Fruit fly (Drosophila melanogaster) whole organism, embryonic: Measurements from ENCODE around the gene CG13484.

Source experiments
- Atf3 ChIP-seq: fragments of 200-800 bp; sonication (Bioruptor generic); optimal IDR thresholded peaks from 3 replicates; lab custom pipeline; 2016; ENCODE audit warnings: missing biosample characterization, missing genetic modification characterization
- B-H1 ChIP-seq: fragments of 200-800 bp; sonication (Bioruptor generic); IDR thresholded peaks from 3 replicates; pipeline ENCODE4 v1.3.6; 2022; ENCODE audit warnings: missing biosample characterization, missing genetic modification characterization
- BEAF-32 ChIP-seq: fragments of 200-800 bp; sonication (Bioruptor generic); optimal IDR thresholded peaks from 3 replicates; lab custom pipeline; 2017; ENCODE audit warnings: missing biosample characterization, missing genetic modification characterization, mild to moderate bottlenecking, moderate library complexity, missing genetic modification reagents
- CG10565 ChIP-seq: fragments of 200-800 bp; sonication (Bioruptor generic); optimal IDR thresholded peaks from 3 replicates; lab custom pipeline; 2016; ENCODE audit warnings: missing biosample characterization, mild to moderate bottlenecking, missing genetic modification characterization
- CG10654 ChIP-seq: fragments of 200-800 bp; sonication (Bioruptor generic); optimal IDR thresholded peaks from 2 replicates; lab custom pipeline; 2016; ENCODE audit warnings: missing biosample characterization, missing genetic modification characterization
- CG12299 ChIP-seq: fragments of 200-800 bp; sonication (Bioruptor generic); optimal IDR thresholded peaks from 2 replicates; lab custom pipeline; 2018; ENCODE audit warnings: missing biosample characterization, mild to moderate bottlenecking, missing genetic modification characterization
- CG13775 ChIP-seq: fragments of 200-800 bp; sonication (Bioruptor generic); optimal IDR thresholded peaks from 3 replicates; lab custom pipeline; 2017; ENCODE audit warnings: missing biosample characterization, mild to moderate bottlenecking, missing genetic modification characterization
- CG14667 ChIP-seq: fragments of 200-800 bp; sonication (Bioruptor generic); IDR thresholded peaks from 2 replicates; pipeline ENCODE4 v1.3.6; 2022; ENCODE audit warnings: missing biosample characterization, missing genetic modification characterization
- CG15601 ChIP-seq: fragments of 200-800 bp; sonication (Bioruptor generic); optimal IDR thresholded peaks from 3 replicates; lab custom pipeline; 2019; ENCODE audit warnings: missing biosample characterization, mild to moderate bottlenecking, missing genetic modification characterization, moderate library complexity
- CG1603 ChIP-seq: fragments of 200-800 bp; sonication (Bioruptor generic); optimal IDR thresholded peaks from 2 replicates; lab custom pipeline; 2019; ENCODE audit warnings: missing biosample characterization, mild to moderate bottlenecking, missing genetic modification characterization, moderate library complexity
- CG18476 ChIP-seq: fragments of 200-800 bp; sonication (Bioruptor generic); optimal IDR thresholded peaks from 2 replicates; lab custom pipeline; 2016; ENCODE audit warnings: missing biosample characterization, mild to moderate bottlenecking, missing genetic modification characterization
- CG31224 ChIP-seq: fragments of 200-800 bp; sonication (Bioruptor generic); IDR thresholded peaks from 2 replicates; pipeline ENCODE4 v1.3.6; 2022; ENCODE audit warnings: missing biosample characterization, missing genetic modification characterization
- CG31365 ChIP-seq: fragments of 200-800 bp; sonication (Bioruptor generic); optimal IDR thresholded peaks from 2 replicates; lab custom pipeline; 2018; ENCODE audit warnings: missing biosample characterization, mild to moderate bottlenecking, missing genetic modification characterization
- CG31388 ChIP-seq: fragments of 200-800 bp; sonication (Bioruptor generic); optimal IDR thresholded peaks from 2 replicates; lab custom pipeline; 2016; ENCODE audit warnings: missing biosample characterization, missing genetic modification characterization
- CG4424 ChIP-seq: fragments of 200-800 bp; sonication (Bioruptor generic); optimal IDR thresholded peaks from 3 replicates; lab custom pipeline; 2016; ENCODE audit warnings: missing biosample characterization, missing genetic modification characterization
- CG6654 ChIP-seq: fragments of 200-800 bp; sonication (Bioruptor generic); optimal IDR thresholded peaks from 2 replicates; lab custom pipeline; 2017; ENCODE audit warnings: missing biosample characterization, mild to moderate bottlenecking, missing genetic modification characterization
- CG6689 ChIP-seq: fragments of 200-800 bp; sonication (Bioruptor generic); IDR thresholded peaks from 2 replicates; pipeline ENCODE4 v1.3.6; 2022; ENCODE audit warnings: missing biosample characterization, missing genetic modification characterization
- CG6791 ChIP-seq: fragments of 200-800 bp; sonication (Bioruptor generic); IDR thresholded peaks from 3 replicates; pipeline ENCODE4 v1.3.6; 2022; ENCODE audit warnings: missing biosample characterization, missing genetic modification characterization; ENCODE audit not compliant: partially characterized antibody
- CG6813 ChIP-seq: fragments of 200-800 bp; sonication (Bioruptor generic); optimal IDR thresholded peaks from 2 replicates; lab custom pipeline; 2017; ENCODE audit warnings: missing biosample characterization, missing genetic modification characterization, mild to moderate bottlenecking, moderate library complexity, missing genetic modification reagents
- CG7271 ChIP-seq: fragments of 200-800 bp; sonication (Bioruptor generic); optimal IDR thresholded peaks from 2 replicates; lab custom pipeline; 2018; ENCODE audit warnings: missing biosample characterization, mild to moderate bottlenecking, missing genetic modification characterization, moderate library complexity
- CG8388 ChIP-seq: fragments of 200-800 bp; sonication (Bioruptor generic); optimal IDR thresholded peaks from 2 replicates; lab custom pipeline; 2019; ENCODE audit warnings: missing biosample characterization, mild to moderate bottlenecking, missing genetic modification characterization, moderate library complexity
- CG9609 ChIP-seq: fragments of 200-800 bp; sonication (Bioruptor generic); optimal IDR thresholded peaks from 3 replicates; lab custom pipeline; 2016; ENCODE audit warnings: missing biosample characterization, missing genetic modification characterization
- CG9797 ChIP-seq: fragments of 200-800 bp; sonication (Bioruptor generic); optimal IDR thresholded peaks from 3 replicates; lab custom pipeline; 2018; ENCODE audit warnings: missing biosample characterization, mild to moderate bottlenecking, missing genetic modification characterization
- CG9817 ChIP-seq: fragments of 200-800 bp; sonication (Bioruptor generic); optimal IDR thresholded peaks from 2 replicates; lab custom pipeline; 2018; ENCODE audit warnings: missing biosample characterization, mild to moderate bottlenecking, missing genetic modification characterization, moderate library complexity
- CG9932 ChIP-seq: fragments of 200-800 bp; sonication (Bioruptor generic); IDR thresholded peaks from 2 replicates; pipeline ENCODE4 v1.3.6; 2022; ENCODE audit warnings: missing biosample characterization, missing genetic modification characterization
- CTCF ChIP-seq: fragments of 200-800 bp; sonication (Bioruptor generic); optimal IDR thresholded peaks from 2 replicates; lab custom pipeline; 2017; ENCODE audit warnings: missing biosample characterization, mild to moderate bottlenecking, missing genetic modification characterization, moderate library complexity
- Chrac-16 ChIP-seq: fragments of 200-800 bp; sonication (Bioruptor generic); optimal IDR thresholded peaks from 3 replicates; lab custom pipeline; 2016; ENCODE audit warnings: missing biosample characterization, missing genetic modification characterization
- CoRest ChIP-seq: fragments of 200-800 bp; sonication (Bioruptor generic); optimal IDR thresholded peaks from 3 replicates; lab custom pipeline; 2018; ENCODE audit warnings: missing biosample characterization, mild to moderate bottlenecking, missing genetic modification characterization, moderate library complexity
- Dref ChIP-seq: fragments of 200-800 bp; sonication (Bioruptor generic); IDR thresholded peaks from 2 replicates; pipeline ENCODE4 v1.3.6; 2022; ENCODE audit warnings: missing biosample characterization, missing genetic modification characterization
- E2f1 ChIP-seq: fragments of 200-800 bp; sonication (Bioruptor generic); IDR thresholded peaks from 2 replicates; pipeline ENCODE4 v1.3.6; 2022; ENCODE audit warnings: missing biosample characterization, missing genetic modification characterization
- Hmx ChIP-seq: fragments of 200-800 bp; sonication (Bioruptor generic); optimal IDR thresholded peaks from 2 replicates; lab custom pipeline; 2016; ENCODE audit warnings: missing biosample characterization, missing genetic modification characterization
- Lpt ChIP-seq: fragments of >200 bp; optimal IDR thresholded peaks from 2 replicates; lab custom pipeline; 2018; ENCODE audit warnings: missing biosample characterization, missing genetic modification characterization
- Nf-YC ChIP-seq: fragments of 200-800 bp; optimal IDR thresholded peaks from 3 replicates; lab custom pipeline; 2019; ENCODE audit warnings: missing biosample characterization, mild to moderate bottlenecking, missing genetic modification characterization, moderate library complexity
- Oli ChIP-seq: fragments of 200-800 bp; sonication (Bioruptor generic); optimal IDR thresholded peaks from 2 replicates; lab custom pipeline; 2018; ENCODE audit warnings: missing biosample characterization, mild to moderate bottlenecking, missing genetic modification characterization, moderate library complexity
- Pdp1 ChIP-seq, 2 experiments: fragments of 200-800 bp; sonication (Bioruptor generic); optimal IDR thresholded peaks; 3 replicates each; lab custom pipeline; 2016; ENCODE audit warnings: missing biosample characterization in 2 of 2, missing genetic modification characterization in 2 of 2, mild to moderate bottlenecking in 1 of 2, moderate library complexity in 1 of 2
- Ssrp ChIP-seq: fragments of 200-800 bp; sonication (Bioruptor generic); optimal IDR thresholded peaks from 2 replicates; lab custom pipeline; 2018; ENCODE audit warnings: missing biosample characterization, mild to moderate bottlenecking, missing genetic modification characterization, moderate library complexity
- br ChIP-seq: fragments of >200 bp; optimal IDR thresholded peaks from 2 replicates; lab custom pipeline; 2017
- croc ChIP-seq: fragments of 200-800 bp; sonication (Bioruptor generic); conservative IDR thresholded peaks from 3 replicates; pipeline ENCODE4 v1.3.6; 2022; ENCODE audit warnings: missing biosample characterization, missing genetic modification characterization
- da ChIP-seq: fragments of 200-800 bp; sonication (Bioruptor generic); optimal IDR thresholded peaks from 2 replicates; lab custom pipeline; 2016; ENCODE audit warnings: missing biosample characterization, missing genetic modification characterization
- danr ChIP-seq: fragments of 200-800 bp; sonication (Bioruptor generic); IDR thresholded peaks from 2 replicates; pipeline ENCODE4 v1.3.6; 2022; ENCODE audit warnings: missing biosample characterization, missing genetic modification characterization
- dimm ChIP-seq: fragments of 200-800 bp; sonication (Bioruptor generic); IDR thresholded peaks from 2 replicates; pipeline ENCODE4 v1.3.6; 2022; ENCODE audit warnings: missing biosample characterization, missing genetic modification characterization
- eyg ChIP-seq: fragments of 200-800 bp; sonication (Bioruptor generic); optimal IDR thresholded peaks from 3 replicates; lab custom pipeline; 2016; ENCODE audit warnings: missing biosample characterization, missing genetic modification characterization
- gce ChIP-seq: fragments of 200-800 bp; sonication (Bioruptor generic); IDR thresholded peaks from 3 replicates; pipeline ENCODE4 v1.3.6; 2022; ENCODE audit warnings: missing biosample characterization, missing genetic modification characterization
- grn ChIP-seq: fragments of 200-800 bp; sonication (Bioruptor generic); optimal IDR thresholded peaks from 3 replicates; lab custom pipeline; 2017; ENCODE audit warnings: missing biosample characterization, missing genetic modification characterization
- lbe ChIP-seq: fragments of 200-800 bp; sonication (Bioruptor generic); optimal IDR thresholded peaks from 2 replicates; lab custom pipeline; 2016; ENCODE audit warnings: missing biosample characterization, mild to moderate bottlenecking, missing genetic modification characterization
- org-1 ChIP-seq: fragments of 200-800 bp; sonication (Bioruptor generic); optimal IDR thresholded peaks from 2 replicates; lab custom pipeline; 2017; ENCODE audit warnings: missing biosample characterization, missing genetic modification characterization
- psq ChIP-seq: fragments of 200-800 bp; sonication (Bioruptor generic); optimal IDR thresholded peaks from 2 replicates; lab custom pipeline; 2017; ENCODE audit warnings: missing biosample characterization, missing genetic modification characterization
- sqz ChIP-seq: fragments of 200-800 bp; sonication (Bioruptor generic); optimal IDR thresholded peaks from 3 replicates; lab custom pipeline; 2018; ENCODE audit warnings: missing biosample characterization, mild to moderate bottlenecking, missing genetic modification characterization
- tin ChIP-seq: fragments of 200-800 bp; sonication (Bioruptor generic); optimal IDR thresholded peaks from 3 replicates; lab custom pipeline; 2016; ENCODE audit warnings: missing biosample characterization, missing genetic modification characterization
- toy ChIP-seq: fragments of 200-800 bp; sonication (Bioruptor generic); IDR thresholded peaks from 2 replicates; pipeline ENCODE4 v1.3.6; 2022; ENCODE audit warnings: missing biosample characterization, missing genetic modification characterization
- trem ChIP-seq: fragments of 200-800 bp; optimal IDR thresholded peaks from 3 replicates; lab custom pipeline; 2019; ENCODE audit warnings: missing biosample characterization, mild to moderate bottlenecking, missing genetic modification characterization, moderate library complexity
- zen2 ChIP-seq: fragments of 200-800 bp; sonication (Bioruptor generic); IDR thresholded peaks from 3 replicates; pipeline ENCODE4 v1.3.6; 2022; ENCODE audit warnings: missing biosample characterization, missing genetic modification characterization; ENCODE audit not compliant: partially characterized antibody

CG13484 gene

dm6 chr3L:14004963-14005458 lies 47.9 kb downstream of the CG13484 start (continued):
- TF ChIP-seq CoRest (tag; lab: Kevin White, UChicago) = peak; percentile 96
- peak; percentile 96 for TF ChIP-seq CG9609
- TF ChIP-seq eyg (GFP tag; lab: Kevin White, UChicago) = peak; percentile 93
- TF ChIP-seq org-1 (GFP tag; lab: Kevin White, UChicago) = peak; percentile 93
- peak; percentile 81 for TF ChIP-seq trem (tag; lab: Kevin White, UChicago)
- peak; percentile 58 for TF ChIP-seq CTCF (GFP tag; lab: Kevin White, UChicago)
- TF ChIP-seq E2f1 (GFP tag; lab: Robert Waterston, UW) = peak; percentile 89
- TF ChIP-seq CG9797 = peak; percentile 37
- peak; percentile 96 for TF ChIP-seq CG1603
- TF ChIP-seq da = peak; percentile 92
- TF ChIP-seq CG31224 = peak; percentile 76
- TF ChIP-seq grn = no peak
- TF ChIP-seq CG8388 (GFP tag; lab: Kevin White, UChicago) = peak; percentile 90
- peak; percentile 96 for TF ChIP-seq Oli (tag; lab: Kevin White, UChicago)
- TF ChIP-seq CG6654 = peak; percentile 83
- peak; percentile 21 for TF ChIP-seq CG7271
- TF ChIP-seq CG14667 = peak; percentile 79
- TF ChIP-seq Lpt (GFP tag; lab: Kevin White, UChicago) = no peak
- TF ChIP-seq danr = peak; percentile 89
- peak; percentile 82 for TF ChIP-seq CG31365 (tag; lab: Kevin White, UChicago)
- peak; percentile 92 for TF ChIP-seq CG15601 (tag; lab: Kevin White, UChicago)
- TF ChIP-seq CG10654 (GFP tag; lab: Kevin White, UChicago) = peak; percentile 94
- TF ChIP-seq gce = peak; percentile 93
- TF ChIP-seq CG6791 (GFP tag; lab: Robert Waterston, UW) = no peak
- TF ChIP-seq CG31388 (GFP tag; lab: Kevin White, UChicago) = peak; percentile 91
- peak; percentile 44 for TF ChIP-seq Nf-YC (tag; lab: Kevin White, UChicago)
- TF ChIP-seq psq = peak; percentile 85
- peak; percentile 95 for TF ChIP-seq B-H1 (GFP tag; lab: Robert Waterston, UW)
- TF ChIP-seq Hmx = peak; percentile 88
- TF ChIP-seq CG12299 = peak; percentile 89
- no peak for TF ChIP-seq Dref (GFP tag; lab: Robert Waterston, UW)
- TF ChIP-seq Ssrp (tag; lab: Kevin White, UChicago) = peak; percentile 94
- peak; percentile 94 for TF ChIP-seq Chrac-16 (GFP tag; lab: Kevin White, UChicago)
- TF ChIP-seq br (lab: Kevin White, UChicago) = no peak
- TF ChIP-seq CG9817 = peak; percentile 95
- TF ChIP-seq lbe (GFP tag; lab: Kevin White, UChicago) = peak; percentile 87
- TF ChIP-seq Pdp1 (GFP tag; optimal IDR thresholded peaks at IDR 0.05; lab: Kevin White, UChicago) = peak; percentile 95 to 96
- TF ChIP-seq toy (GFP tag; lab: Robert Waterston, UW) = no peak
- peak; percentile 23 for TF ChIP-seq BEAF-32 (GFP tag; lab: Kevin White, UChicago)
- TF ChIP-seq sqz = no peak
- TF ChIP-seq tin = peak; percentile 97
- TF ChIP-seq zen2 (GFP tag; lab: Robert Waterston, UW) = no peak
- peak; percentile 93 for TF ChIP-seq CG6813
- peak; percentile 93 for TF ChIP-seq CG6689 (GFP tag; lab: Robert Waterston, UW)
- TF ChIP-seq CG9932 (GFP tag; lab: Robert Waterston, UW) = peak; percentile 94
- TF ChIP-seq CG13775 = peak; percentile 85
- no peak; the same call in 1 of the 2 replicates for TF ChIP-seq dimm (GFP tag; lab: Robert Waterston, UW)
- TF ChIP-seq croc = peak; percentile 85
- TF ChIP-seq CG10565 (GFP tag; lab: Kevin White, UChicago) = peak; percentile 87
- TF ChIP-seq CG18476 (GFP tag; lab: Kevin White, UChicago) = peak; percentile 88
- peak; percentile 94 for TF ChIP-seq CG4424 (GFP tag; lab: Kevin White, UChicago)
- TF ChIP-seq Atf3 (GFP tag; lab: Kevin White, UChicago) = peak; percentile 93
